Fruit fly (Drosophila melanogaster) whole organism, embryonic: ENCODE data around the gene MICU3.

Experiments used
- Atf3 ChIP-seq: fragments of 200-800 bp; sonication (Bioruptor generic); optimal IDR thresholded peaks from 3 replicates; lab custom pipeline; 2016; ENCODE audit warnings: missing biosample characterization, missing genetic modification characterization
- CG10565 ChIP-seq: fragments of 200-800 bp; sonication (Bioruptor generic); optimal IDR thresholded peaks from 3 replicates; lab custom pipeline; 2016; ENCODE audit warnings: missing biosample characterization, mild to moderate bottlenecking, missing genetic modification characterization
- CG12942 ChIP-seq: fragments of 200-800 bp; sonication (Bioruptor generic); optimal IDR thresholded peaks from 3 replicates; lab custom pipeline; 2016; ENCODE audit warnings: missing biosample characterization, missing genetic modification characterization
- CG13624 ChIP-seq: fragments of 200-800 bp; sonication (Bioruptor generic); optimal IDR thresholded peaks from 2 replicates; lab custom pipeline; 2016; ENCODE audit warnings: missing biosample characterization, missing genetic modification characterization
- CG15514 ChIP-seq: fragments of 200-800 bp; sonication (Bioruptor generic); optimal IDR thresholded peaks from 3 replicates; lab custom pipeline; 2017; ENCODE audit warnings: missing biosample characterization, missing genetic modification characterization, mild to moderate bottlenecking, moderate library complexity, missing genetic modification reagents
- CG17612 ChIP-seq: fragments of 200-800 bp; sonication (Bioruptor generic); IDR thresholded peaks from 2 replicates; pipeline ENCODE4 v1.3.6; 2022; ENCODE audit warnings: missing biosample characterization, missing genetic modification characterization
- CG17829 ChIP-seq: fragments of 200-800 bp; optimal IDR thresholded peaks from 2 replicates; lab custom pipeline; 2019; ENCODE audit warnings: missing biosample characterization, mild to moderate bottlenecking, missing genetic modification characterization, moderate library complexity
- CG1832 ChIP-seq: fragments of 200-800 bp; sonication (Bioruptor generic); optimal IDR thresholded peaks from 2 replicates; lab custom pipeline; 2017; ENCODE audit warnings: missing biosample characterization, mild to moderate bottlenecking, missing genetic modification characterization, inconsistent platforms
- CG18599 ChIP-seq: fragments of 200-800 bp; sonication (Bioruptor generic); optimal IDR thresholded peaks from 3 replicates; lab custom pipeline; 2017; ENCODE audit warnings: missing biosample characterization, missing genetic modification characterization, mild to moderate bottlenecking, moderate library complexity, missing genetic modification reagents
- CG18619 ChIP-seq: fragments of 200-800 bp; sonication (Bioruptor generic); optimal IDR thresholded peaks from 3 replicates; lab custom pipeline; 2017; ENCODE audit warnings: missing biosample characterization, mild to moderate bottlenecking, missing genetic modification characterization
- CG18764 ChIP-seq: fragments of 200-800 bp; sonication (Bioruptor generic); optimal IDR thresholded peaks from 3 replicates; lab custom pipeline; 2016; ENCODE audit warnings: missing biosample characterization, missing genetic modification characterization
- CG2712 ChIP-seq: fragments of 200-800 bp; optimal IDR thresholded peaks from 3 replicates; lab custom pipeline; 2019; ENCODE audit warnings: missing biosample characterization, mild to moderate bottlenecking, missing genetic modification characterization, moderate library complexity
- CG30431 ChIP-seq: fragments of 200-800 bp; sonication (Bioruptor generic); optimal IDR thresholded peaks from 2 replicates; lab custom pipeline; 2017; ENCODE audit warnings: missing biosample characterization, missing genetic modification characterization
- CG3065 ChIP-seq: fragments of 200-800 bp; sonication (Bioruptor generic); optimal IDR thresholded peaks from 2 replicates; lab custom pipeline; 2016; ENCODE audit warnings: missing biosample characterization, missing genetic modification characterization
- CG31224 ChIP-seq: fragments of 200-800 bp; sonication (Bioruptor generic); IDR thresholded peaks from 2 replicates; pipeline ENCODE4 v1.3.6; 2022; ENCODE audit warnings: missing biosample characterization, missing genetic modification characterization
- CG3281 ChIP-seq: fragments of 200-800 bp; sonication (Bioruptor generic); optimal IDR thresholded peaks from 3 replicates; lab custom pipeline; 2017; ENCODE audit warnings: missing biosample characterization, mild to moderate bottlenecking, missing genetic modification characterization
- CG3838 ChIP-seq: fragments of 200-800 bp; sonication (Bioruptor generic); optimal IDR thresholded peaks from 3 replicates; lab custom pipeline; 2016; ENCODE audit warnings: missing biosample characterization, missing genetic modification characterization
- CG3995 ChIP-seq: fragments of 200-800 bp; sonication (Bioruptor generic); optimal IDR thresholded peaks from 3 replicates; lab custom pipeline; 2016; ENCODE audit warnings: missing biosample characterization, missing genetic modification characterization
- CG4328 ChIP-seq: fragments of 200-800 bp; sonication (Bioruptor generic); optimal IDR thresholded peaks from 3 replicates; lab custom pipeline; 2017; ENCODE audit warnings: missing biosample characterization, missing genetic modification reagents, missing genetic modification characterization
- CG43689 ChIP-seq: fragments of 200-800 bp; sonication (Bioruptor generic); IDR thresholded peaks from 2 replicates; pipeline ENCODE4 v1.3.6; 2022; ENCODE audit warnings: missing biosample characterization, missing genetic modification characterization
- CG4404 ChIP-seq: fragments of 200-800 bp; sonication (Bioruptor generic); IDR thresholded peaks from 2 replicates; pipeline ENCODE4 v1.3.6; 2022; ENCODE audit warnings: missing biosample characterization, missing genetic modification characterization
- CG4730 ChIP-seq: fragments of 200-800 bp; sonication (Bioruptor generic); IDR thresholded peaks from 2 replicates; pipeline ENCODE4 v1.3.6; 2022; ENCODE audit warnings: missing biosample characterization, missing genetic modification characterization
- CG6654 ChIP-seq: fragments of 200-800 bp; sonication (Bioruptor generic); optimal IDR thresholded peaks from 2 replicates; lab custom pipeline; 2017; ENCODE audit warnings: missing biosample characterization, mild to moderate bottlenecking, missing genetic modification characterization
- CG7556 ChIP-seq: fragments of 200-800 bp; sonication (Bioruptor generic); optimal IDR thresholded peaks from 2 replicates; lab custom pipeline; 2017; ENCODE audit warnings: missing biosample characterization, mild to moderate bottlenecking, missing genetic modification characterization
- CG8765 ChIP-seq: fragments of 200-800 bp; sonication (Bioruptor generic); IDR thresholded peaks from 2 replicates; pipeline ENCODE4 v1.3.6; 2022; ENCODE audit warnings: missing biosample characterization, missing genetic modification characterization
- CG8944 ChIP-seq: fragments of 200-800 bp; sonication (Bioruptor generic); optimal IDR thresholded peaks from 3 replicates; lab custom pipeline; 2016; ENCODE audit warnings: missing biosample characterization, missing genetic modification characterization
- Dek ChIP-seq: fragments of 200-800 bp; sonication (Bioruptor generic); optimal IDR thresholded peaks from 3 replicates; lab custom pipeline; 2019; ENCODE audit warnings: missing biosample characterization, mild to moderate bottlenecking, missing genetic modification characterization, moderate library complexity
- Dp ChIP-seq: fragments of 200-800 bp; sonication (Bioruptor generic); optimal IDR thresholded peaks from 2 replicates; lab custom pipeline; 2018; ENCODE audit warnings: missing biosample characterization, mild to moderate bottlenecking, missing genetic modification characterization, moderate library complexity
- Nf-YA ChIP-seq: fragments of 200-800 bp; sonication (Bioruptor generic); IDR thresholded peaks from 2 replicates; pipeline ENCODE4 v1.3.6; 2022; ENCODE audit warnings: missing biosample characterization, missing genetic modification characterization
- Sry-δ ChIP-seq: fragments of 200-800 bp; sonication (Bioruptor generic); optimal IDR thresholded peaks from 2 replicates; lab custom pipeline; 2016; ENCODE audit warnings: missing biosample characterization, missing genetic modification characterization
- al ChIP-seq: fragments of 200-800 bp; sonication (Bioruptor generic); IDR thresholded peaks from 2 replicates; pipeline ENCODE4 v1.3.6; 2022; ENCODE audit warnings: missing biosample characterization, missing genetic modification characterization
- ara ChIP-seq: fragments of 200-800 bp; sonication (Bioruptor generic); IDR thresholded peaks from 2 replicates; pipeline ENCODE4 v1.3.6; 2022; ENCODE audit warnings: missing biosample characterization, missing genetic modification characterization
- bsh ChIP-seq, 2 experiments: fragments of 200-800 bp; sonication (Bioruptor generic); optimal IDR thresholded peaks; 2 replicates each; lab custom pipeline; 2017 to 2018; ENCODE audit warnings: mild to moderate bottlenecking in 2 of 2, missing biosample characterization in 2 of 2, missing genetic modification characterization in 2 of 2, moderate library complexity in 1 of 2
- chinmo ChIP-seq: fragments of 200-800 bp; sonication (Bioruptor generic); IDR thresholded peaks from 4 replicates; pipeline ENCODE4 v1.3.6; 2022; ENCODE audit warnings: missing biosample characterization, missing genetic modification characterization; ENCODE audit not compliant: partially characterized antibody
- ewg ChIP-seq: fragments of 200-800 bp; sonication (Bioruptor generic); optimal IDR thresholded peaks from 3 replicates; lab custom pipeline; 2017; ENCODE audit warnings: mild to moderate bottlenecking, missing biosample characterization, missing genetic modification reagents, missing genetic modification characterization
- fd102C ChIP-seq: fragments of 200-800 bp; sonication (Bioruptor generic); optimal IDR thresholded peaks from 2 replicates; lab custom pipeline; 2018; ENCODE audit warnings: missing biosample characterization, mild to moderate bottlenecking, missing genetic modification characterization, moderate library complexity
- fd3F ChIP-seq: fragments of 200-800 bp; sonication (Bioruptor generic); optimal IDR thresholded peaks from 2 replicates; lab custom pipeline; 2018; ENCODE audit warnings: missing biosample characterization, mild to moderate bottlenecking, missing genetic modification characterization, moderate library complexity
- gsb ChIP-seq: fragments of 200-800 bp; sonication (Bioruptor generic); IDR thresholded peaks from 2 replicates; pipeline ENCODE4 v1.3.6; 2022; ENCODE audit warnings: missing biosample characterization, missing genetic modification characterization
- onecut ChIP-seq: fragments of 200-800 bp; sonication (Bioruptor generic); IDR thresholded peaks from 2 replicates; pipeline ENCODE4 v1.3.6; 2022; ENCODE audit warnings: missing biosample characterization, missing genetic modification characterization
- p53 ChIP-seq: fragments of 200-800 bp; sonication (Bioruptor generic); optimal IDR thresholded peaks from 2 replicates; lab custom pipeline; 2016; ENCODE audit warnings: missing biosample characterization, missing genetic modification characterization
- pan ChIP-seq, 4 experiments: fragments of >200 bp in 3 of 4; fragments of 200-800 bp in 1 of 4; sonication (Bioruptor generic) in 1 of 4; optimal IDR thresholded peaks in 3 of 4; IDR thresholded peaks in 1 of 4; 2 replicates each; pipeline versions ENCODE4 v1.3.6 to Lab custom; 2017 to 2022; ENCODE audit warnings: missing biosample characterization in 2 of 4, missing genetic modification characterization in 2 of 4, mixed read lengths in 1 of 4
- peb ChIP-seq: fragments of 200-800 bp; sonication (Bioruptor generic); IDR thresholded peaks from 2 replicates; pipeline ENCODE4 v1.3.6; 2022; ENCODE audit warnings: missing biosample characterization, missing genetic modification characterization
- pita ChIP-seq: fragments of 200-800 bp; sonication (Bioruptor generic); optimal IDR thresholded peaks from 2 replicates; lab custom pipeline; 2017; ENCODE audit warnings: missing biosample characterization, mild to moderate bottlenecking, missing genetic modification characterization
- sc ChIP-seq, 3 experiments: fragments of >200 bp in 2 of 3; fragments of 200-800 bp in 1 of 3; sonication (Bioruptor generic) in 1 of 3; optimal IDR thresholded peaks; 2 replicates in 2 of 3; 3 replicates in 1 of 3; lab custom pipeline; 2017; ENCODE audit warnings: mild to moderate bottlenecking in 1 of 3, missing biosample characterization in 1 of 3, missing genetic modification characterization in 1 of 3, missing genetic modification reagents in 1 of 3
- sima ChIP-seq: fragments of 200-800 bp; sonication (Bioruptor generic); optimal IDR thresholded peaks from 2 replicates; lab custom pipeline; 2016; ENCODE audit warnings: missing biosample characterization, missing genetic modification characterization
- slp2 ChIP-seq: fragments of 200-800 bp; sonication (Bioruptor generic); optimal IDR thresholded peaks from 2 replicates; lab custom pipeline; 2016; ENCODE audit warnings: missing biosample characterization, missing genetic modification characterization
- vnd ChIP-seq: fragments of 200-800 bp; sonication (Bioruptor generic); IDR thresholded peaks from 3 replicates; pipeline ENCODE4 v1.3.6; 2022; ENCODE audit warnings: missing biosample characterization, missing genetic modification characterization; ENCODE audit not compliant: partially characterized antibody
- wek ChIP-seq: fragments of 200-800 bp; sonication (Bioruptor generic); optimal IDR thresholded peaks from 3 replicates; lab custom pipeline; 2018; ENCODE audit warnings: missing biosample characterization, mild to moderate bottlenecking, missing genetic modification characterization, moderate library complexity

The MICU3 gene

DNA sequence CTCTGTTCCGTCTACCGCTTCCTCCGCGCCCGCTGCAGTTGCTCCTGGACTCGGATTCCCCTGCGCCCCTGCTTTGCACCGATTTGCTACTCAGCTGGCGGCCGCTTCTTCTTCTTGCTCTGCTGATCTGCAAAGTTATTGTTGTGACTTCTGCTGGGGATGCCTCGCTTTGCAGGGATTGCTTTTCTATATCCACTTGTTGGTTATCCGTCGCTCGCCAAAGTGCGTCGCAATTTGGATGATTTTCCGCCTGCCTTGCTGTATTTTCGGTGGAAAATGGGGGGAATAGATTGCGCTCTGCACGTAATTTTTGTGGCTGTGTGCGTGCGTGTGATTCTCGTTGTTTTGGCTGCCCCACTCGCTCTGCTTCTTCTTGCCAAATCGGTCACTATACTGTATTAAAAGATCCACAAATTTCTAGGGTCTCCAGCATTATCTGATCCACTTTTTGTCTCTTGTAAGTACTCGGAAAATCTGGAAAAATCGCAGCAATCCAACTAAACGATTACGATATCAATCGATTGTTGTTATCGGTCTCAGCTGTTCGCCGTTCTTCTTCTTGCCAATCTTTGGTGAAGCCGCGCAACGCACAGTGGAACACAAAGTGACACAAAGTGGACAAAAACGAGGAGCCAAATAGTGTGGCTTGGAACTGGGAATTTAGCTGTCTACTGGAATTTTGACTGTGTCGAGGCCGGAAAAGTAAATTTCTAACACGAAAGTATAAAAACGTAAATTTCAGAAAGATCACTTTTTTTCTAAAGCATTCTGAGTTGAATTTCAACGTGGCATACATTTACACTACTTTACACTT, 56.0 kb downstream of the MICU3 start, which contains the start of gene ClpX (continued):
- TF ChIP-seq CG15514 (peak; percentile 63), CG13624 (peak; percentile 55), Dek (tag; lab: Kevin White, UChicago) (peak; percentile 20), CG31224 (GFP tag; lab: Robert Waterston, UW) (no peak), slp2 (GFP tag; lab: Kevin White, UChicago) (no peak), CG18599 (GFP tag; lab: Kevin White, UChicago) (no peak), CG1832 (GFP tag; lab: Kevin White, UChicago) (no peak), fd3F (GFP tag; lab: Kevin White, UChicago) (no peak), al (GFP tag; lab: Robert Waterston, UW) (no peak), CG17612 (GFP tag; lab: Robert Waterston, UW) (no peak), CG17829 (tag; lab: Kevin White, UChicago) (peak; percentile 34), sc (optimal IDR thresholded peaks at IDR 0.05; lab: Kevin White, UChicago) (no peak), sc (GFP tag; optimal IDR thresholded peaks at IDR 0.05; lab: Kevin White, UChicago) (no peak), gsb (GFP tag; lab: Robert Waterston, UW) (no peak), CG10565 (GFP tag; lab: Kevin White, UChicago) (no peak), wek (GFP tag; lab: Kevin White, UChicago) (no peak), CG4730 (GFP tag; lab: Robert Waterston, UW) (no peak), fd102C (GFP tag; lab: Kevin White, UChicago) (no peak), CG7556 (no peak), Atf3 (GFP tag; lab: Kevin White, UChicago) (no peak), pan (optimal IDR thresholded peaks at IDR 0.05; lab: Kevin White, UChicago) (no peak), pan (GFP tag; optimal IDR thresholded peaks at IDR 0.05 in 1 of 2, IDR thresholded peaks at IDR 0.05 in 1 of 2) (peak in 1 of 2 experiments; percentile 12), CG8944 (GFP tag; lab: Kevin White, UChicago) (no peak), peb (GFP tag; lab: Robert Waterston, UW) (no peak), ara (GFP tag; lab: Robert Waterston, UW) (no peak), Nf-YA (GFP tag; lab: Robert Waterston, UW) (no peak), CG3838 (no peak), onecut (no peak), CG4328 (GFP tag; lab: Kevin White, UChicago) (no peak), CG4404 (GFP tag; lab: Robert Waterston, UW) (no peak), pita (GFP tag; lab: Kevin White, UChicago) (no peak), chinmo (0 out of 4 replicates have a peak, but pooled peaks have one; percentile 41), vnd (GFP tag; lab: Robert Waterston, UW) (peak; percentile 66), CG6654 (GFP tag; lab: Kevin White, UChicago) (no peak), CG8765 (no peak), CG2712 (tag; lab: Kevin White, UChicago) (peak; percentile 5), CG18619 (no peak), CG12942 (GFP tag; lab: Kevin White, UChicago) (no peak), CG3281 (GFP tag; lab: Kevin White, UChicago) (peak; percentile 17), CG43689 (GFP tag; lab: Robert Waterston, UW) (no peak), Dp (GFP tag; lab: Kevin White, UChicago) (peak; percentile 51), CG3065 (GFP tag; lab: Kevin White, UChicago) (no peak), Sry-δ (peak; percentile 63), CG18764 (GFP tag; lab: Kevin White, UChicago) (no peak), ewg (GFP tag; lab: Kevin White, UChicago) (no peak), p53 (GFP tag; lab: Kevin White, UChicago) (no peak), CG30431 (no peak), bsh (GFP tag; optimal IDR thresholded peaks at IDR 0.05; lab: Kevin White, UChicago) (no peak), sima (GFP tag; lab: Kevin White, UChicago) (no peak), CG3995 (GFP tag; lab: Kevin White, UChicago) (no peak)
